Fruit fly (Drosophila melanogaster) whole organism, embryonic: ENCODE measurements around the gene Jhbp2.

Source experiments
- Atf3 ChIP-seq: fragments of 200-800 bp; sonication (Bioruptor generic); optimal IDR thresholded peaks from 3 replicates; lab custom pipeline; 2016; ENCODE audit warnings: missing biosample characterization, missing genetic modification characterization
- CG11504 ChIP-seq: fragments of 200-800 bp; sonication (Bioruptor generic); optimal IDR thresholded peaks from 3 replicates; lab custom pipeline; 2019; ENCODE audit warnings: missing biosample characterization, mild to moderate bottlenecking, missing genetic modification characterization, moderate library complexity
- CG12219 ChIP-seq: fragments of 200-800 bp; sonication (Bioruptor generic); optimal IDR thresholded peaks from 3 replicates; lab custom pipeline; 2018; ENCODE audit warnings: missing biosample characterization, mild to moderate bottlenecking, missing genetic modification characterization
- CG12769 ChIP-seq: fragments of 200-800 bp; sonication (Bioruptor generic); optimal IDR thresholded peaks from 2 replicates; lab custom pipeline; 2019; ENCODE audit warnings: missing biosample characterization, mild to moderate bottlenecking, missing genetic modification characterization, moderate library complexity
- CG13424 ChIP-seq: fragments of 200-800 bp; sonication (Bioruptor generic); optimal IDR thresholded peaks from 2 replicates; lab custom pipeline; 2019; ENCODE audit warnings: missing biosample characterization, mild to moderate bottlenecking, missing genetic modification characterization, moderate library complexity
- CG13624 ChIP-seq: fragments of 200-800 bp; sonication (Bioruptor generic); optimal IDR thresholded peaks from 2 replicates; lab custom pipeline; 2016; ENCODE audit warnings: missing biosample characterization, missing genetic modification characterization
- CG14441 ChIP-seq: fragments of 200-800 bp; sonication (Bioruptor generic); IDR thresholded peaks from 2 replicates; pipeline ENCODE4 v1.3.6; 2022; ENCODE audit warnings: missing biosample characterization, missing genetic modification characterization
- CG14860 ChIP-seq: fragments of 200-800 bp; sonication (Bioruptor generic); IDR thresholded peaks from 3 replicates; pipeline ENCODE4 v1.3.6; 2022; ENCODE audit warnings: missing biosample characterization, missing genetic modification characterization; ENCODE audit not compliant: partially characterized antibody
- CG15479 ChIP-seq: fragments of 200-800 bp; sonication (Bioruptor generic); optimal IDR thresholded peaks from 3 replicates; lab custom pipeline; 2019; ENCODE audit warnings: missing biosample characterization, mild to moderate bottlenecking, missing genetic modification characterization, moderate library complexity
- CG1602 ChIP-seq: fragments of 200-800 bp; sonication (Bioruptor generic); optimal IDR thresholded peaks from 3 replicates; lab custom pipeline; 2016; ENCODE audit warnings: missing biosample characterization, missing genetic modification characterization
- CG16815 ChIP-seq: fragments of 200-800 bp; sonication (Bioruptor generic); optimal IDR thresholded peaks from 3 replicates; lab custom pipeline; 2017; ENCODE audit warnings: missing biosample characterization, mild to moderate bottlenecking, missing genetic modification characterization
- CG17328 ChIP-seq: fragments of 200-800 bp; sonication (Bioruptor generic); IDR thresholded peaks from 2 replicates; pipeline ENCODE4 v1.3.6; 2022; ENCODE audit warnings: missing biosample characterization, missing genetic modification characterization
- CG2116 ChIP-seq: fragments of 200-800 bp; sonication (Bioruptor generic); optimal IDR thresholded peaks from 3 replicates; lab custom pipeline; 2018; ENCODE audit warnings: missing biosample characterization, mild to moderate bottlenecking, missing genetic modification characterization
- CG2129 ChIP-seq: fragments of 200-800 bp; sonication (Bioruptor generic); IDR thresholded peaks from 2 replicates; pipeline ENCODE4 v1.3.6; 2022; ENCODE audit warnings: missing biosample characterization, missing genetic modification characterization; ENCODE audit not compliant: partially characterized antibody
- CG2202 ChIP-seq: fragments of 200-800 bp; sonication (Bioruptor generic); optimal IDR thresholded peaks from 2 replicates; lab custom pipeline; 2018; ENCODE audit warnings: missing biosample characterization, mild to moderate bottlenecking, missing genetic modification characterization
- CG2875 ChIP-seq: fragments of 200-800 bp; sonication (Bioruptor generic); optimal IDR thresholded peaks from 2 replicates; lab custom pipeline; 2017; ENCODE audit warnings: missing biosample characterization, mild to moderate bottlenecking, missing genetic modification characterization, missing genetic modification reagents
- CG32532 ChIP-seq: fragments of 200-800 bp; sonication (Bioruptor generic); IDR thresholded peaks from 2 replicates; pipeline ENCODE4 v1.3.6; 2022; ENCODE audit warnings: missing biosample characterization, missing genetic modification characterization
- CG3281 ChIP-seq: fragments of 200-800 bp; sonication (Bioruptor generic); optimal IDR thresholded peaks from 3 replicates; lab custom pipeline; 2017; ENCODE audit warnings: missing biosample characterization, mild to moderate bottlenecking, missing genetic modification characterization
- CG4328 ChIP-seq: fragments of 200-800 bp; sonication (Bioruptor generic); optimal IDR thresholded peaks from 3 replicates; lab custom pipeline; 2017; ENCODE audit warnings: missing biosample characterization, missing genetic modification reagents, missing genetic modification characterization
- CG4820 ChIP-seq: fragments of 200-800 bp; sonication (Bioruptor generic); optimal IDR thresholded peaks from 3 replicates; lab custom pipeline; 2016; ENCODE audit warnings: missing biosample characterization, missing genetic modification characterization
- CG6791 ChIP-seq: fragments of 200-800 bp; sonication (Bioruptor generic); IDR thresholded peaks from 3 replicates; pipeline ENCODE4 v1.3.6; 2022; ENCODE audit warnings: missing biosample characterization, missing genetic modification characterization; ENCODE audit not compliant: partially characterized antibody
- CG8388 ChIP-seq: fragments of 200-800 bp; sonication (Bioruptor generic); optimal IDR thresholded peaks from 2 replicates; lab custom pipeline; 2019; ENCODE audit warnings: missing biosample characterization, mild to moderate bottlenecking, missing genetic modification characterization, moderate library complexity
- Ets65A ChIP-seq: fragments of 200-800 bp; sonication (Bioruptor generic); peaks from one replicate; lab custom pipeline; 2016; ENCODE audit warnings: missing biosample characterization, missing genetic modification characterization
- HLH54F ChIP-seq: fragments of 200-800 bp; sonication (Bioruptor generic); optimal IDR thresholded peaks from 3 replicates; lab custom pipeline; 2016; ENCODE audit warnings: missing biosample characterization, missing genetic modification characterization
- HLHmδ ChIP-seq: fragments of 200-800 bp; sonication (Bioruptor generic); optimal IDR thresholded peaks from 2 replicates; lab custom pipeline; 2018; ENCODE audit warnings: missing biosample characterization, mild to moderate bottlenecking, missing genetic modification characterization, moderate library complexity
- Max ChIP-seq: fragments of 200-800 bp; sonication (Bioruptor generic); optimal IDR thresholded peaks from 2 replicates; lab custom pipeline; 2016; ENCODE audit warnings: missing biosample characterization, mild to moderate bottlenecking, missing genetic modification characterization
- Taf1 ChIP-seq: fragments of 200-800 bp; sonication (Bioruptor generic); IDR thresholded peaks from 2 replicates; pipeline ENCODE4 v1.3.6; 2022; ENCODE audit warnings: missing biosample characterization, missing genetic modification characterization
- Tbp ChIP-seq: fragments of >200 bp; optimal IDR thresholded peaks from 2 replicates; lab custom pipeline; 2018; ENCODE audit warnings: missing biosample characterization, missing genetic modification characterization
- Xbp1 ChIP-seq: fragments of 200-800 bp; sonication (Bioruptor generic); optimal IDR thresholded peaks from 3 replicates; lab custom pipeline; 2016; ENCODE audit warnings: missing biosample characterization, mild to moderate bottlenecking, missing genetic modification characterization
- ab ChIP-seq: fragments of 200-800 bp; sonication (Bioruptor generic); optimal IDR thresholded peaks from 2 replicates; lab custom pipeline; 2016; ENCODE audit warnings: missing biosample characterization, missing genetic modification characterization
- ara ChIP-seq: fragments of 200-800 bp; sonication (Bioruptor generic); IDR thresholded peaks from 2 replicates; pipeline ENCODE4 v1.3.6; 2022; ENCODE audit warnings: missing biosample characterization, missing genetic modification characterization
- crol ChIP-seq: fragments of 200-800 bp; sonication (Bioruptor generic); IDR thresholded peaks from 2 replicates; pipeline ENCODE4 v1.3.6; 2022; ENCODE audit warnings: missing biosample characterization, missing genetic modification characterization
- crp ChIP-seq, 2 experiments: fragments of 200-800 bp; sonication (Bioruptor generic); optimal IDR thresholded peaks; 2 replicates in 1 of 2; 3 replicates in 1 of 2; lab custom pipeline; 2017; ENCODE audit warnings: missing biosample characterization in 2 of 2, missing genetic modification characterization in 2 of 2, mild to moderate bottlenecking in 1 of 2, moderate library complexity in 1 of 2
- cwo ChIP-seq: fragments of 200-800 bp; sonication (Bioruptor generic); optimal IDR thresholded peaks from 3 replicates; lab custom pipeline; 2017; ENCODE audit warnings: missing biosample characterization, missing genetic modification characterization, mild to moderate bottlenecking, moderate library complexity, missing genetic modification reagents
- exex ChIP-seq: fragments of 200-800 bp; sonication (Bioruptor generic); optimal IDR thresholded peaks from 4 replicates; lab custom pipeline; 2018; ENCODE audit warnings: missing biosample characterization, mild to moderate bottlenecking, missing genetic modification characterization, moderate library complexity
- her ChIP-seq: fragments of 200-800 bp; sonication (Bioruptor generic); optimal IDR thresholded peaks from 2 replicates; lab custom pipeline; 2016; ENCODE audit warnings: missing biosample characterization, missing genetic modification characterization
- jigr1 ChIP-seq: fragments of 200-800 bp; sonication (Bioruptor generic); IDR thresholded peaks from 3 replicates; pipeline ENCODE4 v1.3.6; 2022; ENCODE audit warnings: missing biosample characterization, missing genetic modification characterization
- luna ChIP-seq: fragments of 200-800 bp; sonication (Bioruptor generic); optimal IDR thresholded peaks from 2 replicates; lab custom pipeline; 2016; ENCODE audit warnings: missing biosample characterization, missing genetic modification characterization
- nerfin-1 ChIP-seq: fragments of 200-800 bp; sonication (Bioruptor generic); optimal IDR thresholded peaks from 3 replicates; lab custom pipeline; 2019; ENCODE audit warnings: missing biosample characterization, mild to moderate bottlenecking, missing genetic modification characterization, moderate library complexity
- nom ChIP-seq: fragments of 200-800 bp; sonication (Bioruptor generic); optimal IDR thresholded peaks from 2 replicates; lab custom pipeline; 2017; ENCODE audit warnings: missing biosample characterization, missing genetic modification characterization, mild to moderate bottlenecking, moderate library complexity, missing genetic modification reagents
- odd ChIP-seq: fragments of 200-800 bp; sonication (Bioruptor generic); optimal IDR thresholded peaks from 2 replicates; lab custom pipeline; 2017; ENCODE audit warnings: missing biosample characterization, mild to moderate bottlenecking, missing genetic modification characterization
- pnt ChIP-seq: fragments of 200-800 bp; sonication (Bioruptor generic); optimal IDR thresholded peaks from 3 replicates; lab custom pipeline; 2016; ENCODE audit warnings: missing biosample characterization, missing genetic modification characterization
- salm ChIP-seq: fragments of 200-800 bp; sonication (Bioruptor generic); optimal IDR thresholded peaks from 2 replicates; lab custom pipeline; 2018; ENCODE audit warnings: missing biosample characterization, mild to moderate bottlenecking, missing genetic modification characterization
- sc ChIP-seq, 3 experiments: fragments of >200 bp in 2 of 3; fragments of 200-800 bp in 1 of 3; sonication (Bioruptor generic) in 1 of 3; optimal IDR thresholded peaks; 2 replicates in 2 of 3; 3 replicates in 1 of 3; lab custom pipeline; 2017; ENCODE audit warnings: mild to moderate bottlenecking in 1 of 3, missing biosample characterization in 1 of 3, missing genetic modification characterization in 1 of 3, missing genetic modification reagents in 1 of 3
- sens ChIP-seq: fragments of 200-800 bp; sonication (Bioruptor generic); peaks from one replicate; lab custom pipeline; 2016; ENCODE audit warnings: missing biosample characterization, missing genetic modification characterization
- slbo ChIP-seq: fragments of 200-800 bp; sonication (Bioruptor generic); IDR thresholded peaks from 2 replicates; pipeline ENCODE4 v1.3.6; 2022; ENCODE audit warnings: missing biosample characterization, missing genetic modification characterization
- slp2 ChIP-seq: fragments of 200-800 bp; sonication (Bioruptor generic); optimal IDR thresholded peaks from 2 replicates; lab custom pipeline; 2016; ENCODE audit warnings: missing biosample characterization, missing genetic modification characterization
- tin ChIP-seq: fragments of 200-800 bp; sonication (Bioruptor generic); optimal IDR thresholded peaks from 3 replicates; lab custom pipeline; 2016; ENCODE audit warnings: missing biosample characterization, missing genetic modification characterization
- unpg ChIP-seq: fragments of 200-800 bp; sonication (Bioruptor generic); optimal IDR thresholded peaks from 3 replicates; lab custom pipeline; 2018; ENCODE audit warnings: missing biosample characterization, mild to moderate bottlenecking, missing genetic modification characterization, moderate library complexity
- zf30C ChIP-seq: fragments of 200-800 bp; sonication (Bioruptor generic); optimal IDR thresholded peaks from 3 replicates; lab custom pipeline; 2018; ENCODE audit warnings: missing biosample characterization, mild to moderate bottlenecking, missing genetic modification characterization

Gene Jhbp2

dm6 chr3R:4912130-4912549, 49.0 kb downstream of the Jhbp2 start (continued):
- TF ChIP-seq CG2875 (GFP tag; lab: Kevin White, UChicago) (peak; percentile 14), CG11504 (tag; lab: Kevin White, UChicago) (peak; percentile 69), nerfin-1 (tag; lab: Kevin White, UChicago) (no peak), CG2116 (GFP tag; lab: Kevin White, UChicago) (peak; percentile 4), crp (GFP tag; optimal IDR thresholded peaks at IDR 0.05; lab: Kevin White, UChicago) (peak in 1 of 2 experiments; percentile 11), CG32532 (GFP tag; lab: Robert Waterston, UW) (peak; percentile 81), HLH54F (GFP tag; lab: Kevin White, UChicago) (peak; percentile 41), Xbp1 (peak; percentile 62), zf30C (no peak), CG2202 (tag; lab: Kevin White, UChicago) (peak; percentile 35), nom (GFP tag; lab: Kevin White, UChicago) (no peak), CG17328 (GFP tag; lab: Robert Waterston, UW) (peak; percentile 63; the same call in 1 of the 2 replicates), CG4820 (GFP tag; lab: Kevin White, UChicago) (peak; percentile 32), HLHmδ (GFP tag; lab: Kevin White, UChicago) (no peak), slbo (GFP tag; lab: Robert Waterston, UW) (peak; percentile 84), unpg (peak; percentile 67), jigr1 (GFP tag; lab: Robert Waterston, UW) (no peak), tin (peak; percentile 55), CG1602 (peak; percentile 38), sens (peak; percentile 91), Taf1 (GFP tag; lab: Robert Waterston, UW) (peak; percentile 72), CG8388 (GFP tag; lab: Kevin White, UChicago) (peak; percentile 55), Ets65A (GFP tag; lab: Kevin White, UChicago) (no peak), CG16815 (peak; percentile 51), CG12769 (peak; percentile 94), CG13424 (tag; lab: Kevin White, UChicago) (peak; percentile 65), ab (GFP tag; lab: Kevin White, UChicago) (peak; percentile 29), Tbp (GFP tag; lab: Kevin White, UChicago) (no peak), CG4328 (GFP tag; lab: Kevin White, UChicago) (peak; percentile 38), Atf3 (GFP tag; lab: Kevin White, UChicago) (peak; percentile 55), CG14441 (GFP tag; lab: Robert Waterston, UW) (peak; percentile 68; the same call in 1 of the 2 replicates), her (GFP tag; lab: Kevin White, UChicago) (peak; percentile 63), CG3281 (GFP tag; lab: Kevin White, UChicago) (peak; percentile 73), exex (tag; lab: Kevin White, UChicago) (peak; percentile 69), cwo (GFP tag; lab: Kevin White, UChicago) (peak; percentile 76), ara (GFP tag; lab: Robert Waterston, UW) (peak; percentile 50; the same call in 1 of the 2 replicates), CG12219 (peak; percentile 38), CG2129 (no peak), Max (peak; percentile 20), CG13624 (GFP tag; lab: Kevin White, UChicago) (peak; percentile 50), CG6791 (GFP tag; lab: Robert Waterston, UW) (no peak), odd (peak; percentile 50), salm (no peak), crol (peak; percentile 32), sc (optimal IDR thresholded peaks at IDR 0.05; lab: Kevin White, UChicago) (no peak), sc (GFP tag; optimal IDR thresholded peaks at IDR 0.05; lab: Kevin White, UChicago) (no peak), slp2 (GFP tag; lab: Kevin White, UChicago) (peak; percentile 27), CG15479 (GFP tag; lab: Kevin White, UChicago) (peak; percentile 99), luna (GFP tag; lab: Kevin White, UChicago) (peak; percentile 2), CG14860 (no peak), pnt (GFP tag; lab: Kevin White, UChicago) (peak; percentile 40)
